Fruit fly (Drosophila melanogaster) whole organism, wandering third instar larva: ENCODE results near the gene CG15387.

Experiments
- Abd-B ChIP-seq: fragments of >200 bp; optimal IDR thresholded peaks from 2 replicates; lab custom pipeline; 2017; ENCODE audit warnings: missing biosample characterization, missing genetic modification characterization
- CG32264 ChIP-seq: fragments of 200-800 bp; sonication (Bioruptor generic); optimal IDR thresholded peaks from 2 replicates; lab custom pipeline; 2016; ENCODE audit warnings: missing biosample characterization, missing genetic modification characterization
- CG9705 ChIP-seq: fragments of 200-800 bp; sonication (Bioruptor generic); optimal IDR thresholded peaks from 2 replicates; lab custom pipeline; 2018; ENCODE audit warnings: missing biosample characterization, mild to moderate bottlenecking, missing genetic modification characterization
- CrebA ChIP-seq: fragments of 200-800 bp; sonication (Bioruptor generic); optimal IDR thresholded peaks from 2 replicates; lab custom pipeline; 2016; ENCODE audit warnings: missing biosample characterization, mild to moderate bottlenecking, missing genetic modification characterization, borderline replicate concordance
- Dfd ChIP-seq: fragments of >200 bp; optimal IDR thresholded peaks from 2 replicates; lab custom pipeline; 2017; ENCODE audit warnings: missing biosample characterization, missing genetic modification characterization
- Dif ChIP-seq: fragments of 200-275, 200-300 bp; sonication (Bioruptor generic); optimal IDR thresholded peaks from 2 replicates; lab custom pipeline; 2018; ENCODE audit warnings: missing biosample characterization, missing genetic modification characterization; ENCODE audit not compliant: partially characterized antibody
- GATAd ChIP-seq: sonication (Bioruptor generic); optimal IDR thresholded peaks from 2 replicates; lab custom pipeline; 2016; ENCODE audit warnings: missing biosample characterization, missing genetic modification characterization
- HLH106 ChIP-seq: fragments of 200-800 bp; optimal IDR thresholded peaks from 3 replicates; lab custom pipeline; 2019; ENCODE audit warnings: missing biosample characterization, mild to moderate bottlenecking, missing genetic modification characterization, moderate library complexity
- Hnf4 ChIP-seq: fragments of 200-800 bp; sonication (Bioruptor generic); optimal IDR thresholded peaks from 2 replicates; lab custom pipeline; 2016; ENCODE audit warnings: missing biosample characterization, mild to moderate bottlenecking, missing genetic modification characterization
- Hr78 ChIP-seq: fragments of >200 bp; optimal IDR thresholded peaks from 2 replicates; lab custom pipeline; 2017; ENCODE audit warnings: missing biosample characterization, missing genetic modification characterization
- Hr83 ChIP-seq: fragments of 200-300 bp; sonication (Bioruptor generic); optimal IDR thresholded peaks from 2 replicates; lab custom pipeline; 2016; ENCODE audit warnings: missing biosample characterization, mild to moderate bottlenecking, missing genetic modification characterization, moderate library complexity; ENCODE audit not compliant: poor library complexity, severe bottlenecking
- Jra ChIP-seq: sonication (Bioruptor generic); optimal IDR thresholded peaks from 2 replicates; lab custom pipeline; 2016; ENCODE audit warnings: missing biosample characterization, missing genetic modification characterization
- Mio ChIP-seq: sonication (Bioruptor generic); optimal IDR thresholded peaks from 2 replicates; lab custom pipeline; 2016; ENCODE audit warnings: missing biosample characterization, missing genetic modification characterization
- Myc ChIP-seq: fragments of >200 bp; optimal IDR thresholded peaks from 2 replicates; lab custom pipeline; 2017
- N ChIP-seq: fragments of >200 bp; optimal IDR thresholded peaks from 2 replicates; lab custom pipeline; 2018; ENCODE audit warnings: missing biosample characterization, missing external identifiers, missing genetic modification characterization
- OdsH ChIP-seq: fragments of 200-800 bp; sonication (Bioruptor generic); optimal IDR thresholded peaks from 2 replicates; lab custom pipeline; 2016; ENCODE audit warnings: missing biosample characterization, mild to moderate bottlenecking, missing genetic modification characterization
- Rel ChIP-seq, 2 experiments: fragments of 200-800 bp; sonication (Bioruptor generic) in 1 of 2; optimal IDR thresholded peaks; 2 replicates in 1 of 2; 3 replicates in 1 of 2; lab custom pipeline; 2016 to 2019; ENCODE audit warnings: mild to moderate bottlenecking in 2 of 2, missing biosample characterization in 2 of 2, missing genetic modification characterization in 2 of 2, moderate library complexity in 1 of 2
- Sp1 ChIP-seq: fragments of 200-800 bp; sonication (Bioruptor generic); optimal IDR thresholded peaks from 3 replicates; lab custom pipeline; 2019; ENCODE audit warnings: missing biosample characterization, mild to moderate bottlenecking, missing genetic modification characterization, moderate library complexity
- Vsx2 ChIP-seq: fragments of 200-300, 225-300 bp; sonication (Bioruptor generic); optimal IDR thresholded peaks from 2 replicates; lab custom pipeline; 2018; ENCODE audit warnings: missing biosample characterization, missing genetic modification characterization; ENCODE audit not compliant: partially characterized antibody
- br ChIP-seq: fragments of 200-800 bp; sonication (Bioruptor generic); optimal IDR thresholded peaks from 2 replicates; lab custom pipeline; 2016; ENCODE audit warnings: missing biosample characterization, missing genetic modification characterization
- brk ChIP-seq: fragments of 200-800 bp; sonication (Bioruptor generic); optimal IDR thresholded peaks from 2 replicates; lab custom pipeline; 2016; ENCODE audit warnings: missing biosample characterization, mild to moderate bottlenecking, missing genetic modification characterization
- dl ChIP-seq, 2 experiments: fragments of 175-275, 200-275 bp in 1 of 2; fragments of 200-275 bp in 1 of 2; sonication (Bioruptor generic); optimal IDR thresholded peaks; lab custom pipeline; 2018; ENCODE audit warnings: mild to moderate bottlenecking in 2 of 2, missing biosample characterization in 2 of 2, missing genetic modification characterization in 2 of 2, moderate library complexity in 2 of 2; ENCODE audit not compliant: partially characterized antibody in 2 of 2, insufficient read depth in 1 of 2
- dmrt93B ChIP-seq: fragments of 200-800 bp; sonication (Bioruptor generic); optimal IDR thresholded peaks from 2 replicates; lab custom pipeline; 2018; ENCODE audit warnings: missing biosample characterization, mild to moderate bottlenecking, missing genetic modification characterization
- dsf ChIP-seq: sonication (Bioruptor generic); optimal IDR thresholded peaks from 2 replicates; lab custom pipeline; 2016; ENCODE audit warnings: missing biosample characterization, missing genetic modification characterization, borderline replicate concordance
- ey ChIP-seq: fragments of 200-800 bp; sonication (Bioruptor generic); optimal IDR thresholded peaks from 2 replicates; lab custom pipeline; 2016; ENCODE audit warnings: missing biosample characterization, missing genetic modification characterization
- foxo ChIP-seq, 2 experiments: fragments of 200-800 bp; sonication (Bioruptor generic); optimal IDR thresholded peaks; 2 replicates in 1 of 2; 3 replicates in 1 of 2; lab custom pipeline; 2016 to 2017; ENCODE audit warnings: missing biosample characterization in 2 of 2, missing genetic modification characterization in 2 of 2
- fru ChIP-seq: fragments of 200-800 bp; sonication (Bioruptor generic); optimal IDR thresholded peaks from 3 replicates; lab custom pipeline; 2016; ENCODE audit warnings: missing biosample characterization, mild to moderate bottlenecking, missing genetic modification characterization
- h ChIP-seq: fragments of 200-800 bp; sonication (Bioruptor generic); optimal IDR thresholded peaks from 3 replicates; lab custom pipeline; 2016; ENCODE audit warnings: missing biosample characterization, mild to moderate bottlenecking, missing genetic modification characterization
- jim ChIP-seq: fragments of 175-275, 200-325 bp; sonication (Bioruptor generic); optimal IDR thresholded peaks from 2 replicates; lab custom pipeline; 2016; ENCODE audit warnings: missing biosample characterization, mild to moderate bottlenecking, missing genetic modification characterization
- lola ChIP-seq: fragments of >200 bp; optimal IDR thresholded peaks from 2 replicates; lab custom pipeline; 2017; ENCODE audit warnings: missing biosample characterization, missing genetic modification characterization
- pan ChIP-seq: fragments of >200 bp; optimal IDR thresholded peaks from 2 replicates; lab custom pipeline; 2017
- psq ChIP-seq: fragments of 200-800 bp; sonication (Bioruptor generic); optimal IDR thresholded peaks from 3 replicates; lab custom pipeline; 2017; ENCODE audit warnings: missing biosample characterization, mild to moderate bottlenecking, missing genetic modification characterization, moderate library complexity
- rgr ChIP-seq: fragments of 200-800 bp; sonication (Bioruptor generic); optimal IDR thresholded peaks from 3 replicates; lab custom pipeline; 2016; ENCODE audit warnings: missing biosample characterization, mild to moderate bottlenecking, missing genetic modification characterization
- sage ChIP-seq: fragments of 200-800 bp; sonication (Bioruptor generic); optimal IDR thresholded peaks from 2 replicates; lab custom pipeline; 2016; ENCODE audit warnings: missing biosample characterization, mild to moderate bottlenecking, missing genetic modification characterization
- sv ChIP-seq: fragments of 200-800 bp; sonication (Bioruptor generic); optimal IDR thresholded peaks from 3 replicates; lab custom pipeline; 2016; ENCODE audit warnings: missing biosample characterization, missing genetic modification characterization
- tai ChIP-seq: sonication (Bioruptor generic); optimal IDR thresholded peaks from 2 replicates; lab custom pipeline; 2016; ENCODE audit warnings: missing biosample characterization, missing genetic modification characterization
- usp ChIP-seq: fragments of >200 bp; optimal IDR thresholded peaks from 2 replicates; lab custom pipeline; 2017; ENCODE audit warnings: missing biosample characterization, missing genetic modification characterization
- woc ChIP-seq: sonication (Bioruptor generic); optimal IDR thresholded peaks from 2 replicates; lab custom pipeline; 2016; ENCODE audit warnings: missing biosample characterization, mild to moderate bottlenecking, missing genetic modification characterization

Gene CG15387

dm6 chr2L:2228179-2228849, 2.2 kb upstream of the CG15387 start:
- TF ChIP-seq h (GFP tag; lab: Kevin White, UChicago) = peak; percentile 42
- TF ChIP-seq tai = no peak
- no peak for TF ChIP-seq brk (GFP tag; lab: Kevin White, UChicago)
- no peak for TF ChIP-seq Rel (GFP tag; optimal IDR thresholded peaks at IDR 0.05; lab: Kevin White, UChicago)
- peak; percentile 16 for TF ChIP-seq Rel (tag; optimal IDR thresholded peaks at IDR 0.05; lab: Kevin White, UChicago)
- TF ChIP-seq Hnf4 (GFP tag; lab: Kevin White, UChicago) = no peak
- TF ChIP-seq Hr78 (GFP tag; lab: Kevin White, UChicago) = no peak
- no peak for TF ChIP-seq Myc (lab: Kevin White, UChicago)
- TF ChIP-seq psq (GFP tag; lab: Kevin White, UChicago) = peak; percentile 52
- no peak for TF ChIP-seq Abd-B (GFP tag; lab: Kevin White, UChicago)
- no peak for TF ChIP-seq CG32264 (GFP tag; lab: Kevin White, UChicago)
- no peak for TF ChIP-seq rgr (GFP tag; lab: Kevin White, UChicago)
- TF ChIP-seq jim = no peak
- peak; percentile 7 for TF ChIP-seq Hr83 (GFP tag; lab: Kevin White, UChicago)

DNA sequence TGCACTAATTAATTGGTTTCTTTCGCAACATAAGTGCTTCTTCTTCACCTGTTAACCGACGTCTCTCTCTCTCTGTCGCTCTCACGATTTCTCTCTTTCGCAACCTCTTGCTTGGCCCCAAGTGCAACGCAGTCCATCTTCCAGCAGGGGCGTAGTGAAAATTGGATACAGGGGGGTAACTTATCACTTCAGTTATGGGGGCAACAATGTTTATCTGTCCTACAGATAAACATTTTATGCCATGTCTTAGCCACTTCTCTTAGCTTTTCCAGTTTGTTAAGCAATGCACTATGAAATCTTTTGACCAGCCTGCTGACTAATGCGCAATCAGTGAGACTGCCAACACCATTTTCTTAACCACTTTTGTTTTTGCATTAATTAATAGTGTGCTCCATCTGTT, 1.2 kb upstream of the CG15387 start:
- TF ChIP-seq Dif (no peak), sv (GFP tag; lab: Kevin White, UChicago) (no peak), Rel (GFP tag; optimal IDR thresholded peaks at IDR 0.05; lab: Kevin White, UChicago) (no peak), Rel (tag; optimal IDR thresholded peaks at IDR 0.05; lab: Kevin White, UChicago) (no peak), jim (no peak), woc (no peak), pan (lab: Kevin White, UChicago) (no peak), tai (no peak), CG32264 (GFP tag; lab: Kevin White, UChicago) (no peak), Hr83 (GFP tag; lab: Kevin White, UChicago) (peak; percentile 10), HLH106 (tag; lab: Kevin White, UChicago) (peak; percentile 46), Vsx2 (GFP tag; lab: Kevin White, UChicago) (no peak), OdsH (GFP tag; lab: Kevin White, UChicago) (peak; percentile 78), Hnf4 (GFP tag; lab: Kevin White, UChicago) (peak; percentile 79), h (GFP tag; lab: Kevin White, UChicago) (peak; percentile 63), GATAd (GFP tag; lab: Kevin White, UChicago) (no peak), Abd-B (GFP tag; lab: Kevin White, UChicago) (no peak), Jra (GFP tag; lab: Kevin White, UChicago) (peak; percentile 45), Hr78 (GFP tag; lab: Kevin White, UChicago) (no peak), Mio (GFP tag; lab: Kevin White, UChicago) (no peak), CrebA (GFP tag; lab: Kevin White, UChicago) (no peak), Sp1 (GFP tag; lab: Kevin White, UChicago) (peak; percentile 38), N (no peak), lola (GFP tag; lab: Kevin White, UChicago) (no peak), foxo (GFP tag; optimal IDR thresholded peaks at IDR 0.05; lab: Kevin White, UChicago) (peak in 1 of 2 experiments; percentile 72), ey (GFP tag; lab: Kevin White, UChicago) (peak; percentile 66), br (GFP tag; lab: Kevin White, UChicago) (peak; percentile 75), psq (GFP tag; lab: Kevin White, UChicago) (peak; percentile 16), sage (peak; percentile 4), rgr (GFP tag; lab: Kevin White, UChicago) (peak; percentile 76), CG9705 (no peak), Myc (lab: Kevin White, UChicago) (no peak), dsf (GFP tag; lab: Kevin White, UChicago) (no peak), fru (peak; percentile 63), dmrt93B (no peak), brk (GFP tag; lab: Kevin White, UChicago) (peak; percentile 52), dl (GFP tag; optimal IDR thresholded peaks at IDR 0.05; lab: Kevin White, UChicago; ENCODE audit: insufficient read depth in 1 of 2, partially characterized antibody in 2 of 2) (no peak), usp (GFP tag; lab: Kevin White, UChicago) (no peak), Dfd (GFP tag; lab: Kevin White, UChicago) (no peak)
